Fruit fly (Drosophila melanogaster) whole organism, embryonic: ENCODE data around the gene mus101.

Experiments
- Blimp-1 ChIP-seq: fragments of 200-800 bp; sonication (Bioruptor generic); optimal IDR thresholded peaks from 3 replicates; lab custom pipeline; 2018; ENCODE audit warnings: missing biosample characterization, missing genetic modification characterization, mild to moderate bottlenecking, moderate library complexity, missing genetic modification reagents
- CG11560 ChIP-seq: fragments of 200-800 bp; sonication (Bioruptor generic); IDR thresholded peaks from 3 replicates; pipeline ENCODE4 v1.3.6; 2022; ENCODE audit warnings: missing biosample characterization, missing genetic modification characterization
- CG12299 ChIP-seq: fragments of 200-800 bp; sonication (Bioruptor generic); optimal IDR thresholded peaks from 2 replicates; lab custom pipeline; 2018; ENCODE audit warnings: missing biosample characterization, mild to moderate bottlenecking, missing genetic modification characterization
- CG12942 ChIP-seq: fragments of 200-800 bp; sonication (Bioruptor generic); optimal IDR thresholded peaks from 3 replicates; lab custom pipeline; 2016; ENCODE audit warnings: missing biosample characterization, missing genetic modification characterization
- CG13287 ChIP-seq: fragments of 200-800 bp; sonication (Bioruptor generic); IDR thresholded peaks from 2 replicates; pipeline ENCODE4 v1.3.6; 2022; ENCODE audit warnings: missing biosample characterization, missing genetic modification characterization; ENCODE audit not compliant: partially characterized antibody
- CG14667 ChIP-seq: fragments of 200-800 bp; sonication (Bioruptor generic); IDR thresholded peaks from 2 replicates; pipeline ENCODE4 v1.3.6; 2022; ENCODE audit warnings: missing biosample characterization, missing genetic modification characterization
- CG15696 ChIP-seq: fragments of 200-800 bp; sonication (Bioruptor generic); optimal IDR thresholded peaks from 2 replicates; lab custom pipeline; 2019; ENCODE audit warnings: missing biosample characterization, mild to moderate bottlenecking, missing genetic modification characterization, moderate library complexity
- CG17385 ChIP-seq: fragments of 200-800 bp; sonication (Bioruptor generic); optimal IDR thresholded peaks from 3 replicates; lab custom pipeline; 2018; ENCODE audit warnings: missing biosample characterization, mild to moderate bottlenecking, missing genetic modification characterization
- CG18619 ChIP-seq: fragments of 200-800 bp; sonication (Bioruptor generic); optimal IDR thresholded peaks from 3 replicates; lab custom pipeline; 2017; ENCODE audit warnings: missing biosample characterization, mild to moderate bottlenecking, missing genetic modification characterization
- CG32772 ChIP-seq: fragments of 200-800 bp; sonication (Bioruptor generic); IDR thresholded peaks from 2 replicates; pipeline ENCODE4 v1.3.6; 2022; ENCODE audit warnings: missing biosample characterization, missing genetic modification characterization
- CG5180 ChIP-seq: fragments of 200-800 bp; sonication (Bioruptor generic); optimal IDR thresholded peaks from 3 replicates; lab custom pipeline; 2017; ENCODE audit warnings: missing biosample characterization, missing genetic modification characterization, mild to moderate bottlenecking, moderate library complexity, missing genetic modification reagents
- CG6683 ChIP-seq: fragments of 200-800 bp; sonication (Bioruptor generic); optimal IDR thresholded peaks from 2 replicates; lab custom pipeline; 2017; ENCODE audit warnings: missing biosample characterization, mild to moderate bottlenecking, missing genetic modification characterization, missing genetic modification reagents
- CG9932 ChIP-seq: fragments of 200-800 bp; sonication (Bioruptor generic); IDR thresholded peaks from 2 replicates; pipeline ENCODE4 v1.3.6; 2022; ENCODE audit warnings: missing biosample characterization, missing genetic modification characterization
- CHES-1-like ChIP-seq: fragments of 200-800 bp; sonication (Bioruptor generic); optimal IDR thresholded peaks from 2 replicates; lab custom pipeline; 2016; ENCODE audit warnings: missing biosample characterization, missing genetic modification characterization
- Camta ChIP-seq: fragments of 200-800 bp; sonication (Bioruptor generic); optimal IDR thresholded peaks from 2 replicates; lab custom pipeline; 2016; ENCODE audit warnings: missing biosample characterization, missing genetic modification characterization
- Chrac-16 ChIP-seq: fragments of 200-800 bp; sonication (Bioruptor generic); optimal IDR thresholded peaks from 3 replicates; lab custom pipeline; 2016; ENCODE audit warnings: missing biosample characterization, missing genetic modification characterization
- Dip3 ChIP-seq: fragments of 200-800 bp; sonication (Bioruptor generic); optimal IDR thresholded peaks from 3 replicates; lab custom pipeline; 2016; ENCODE audit warnings: missing biosample characterization, missing genetic modification characterization
- Dp ChIP-seq: fragments of 200-800 bp; sonication (Bioruptor generic); optimal IDR thresholded peaks from 2 replicates; lab custom pipeline; 2018; ENCODE audit warnings: missing biosample characterization, mild to moderate bottlenecking, missing genetic modification characterization, moderate library complexity
- Dref ChIP-seq: fragments of 200-800 bp; sonication (Bioruptor generic); IDR thresholded peaks from 2 replicates; pipeline ENCODE4 v1.3.6; 2022; ENCODE audit warnings: missing biosample characterization, missing genetic modification characterization
- Lhr ChIP-seq: fragments of 200-800 bp; sonication (Bioruptor generic); optimal IDR thresholded peaks from 3 replicates; lab custom pipeline; 2017; ENCODE audit warnings: mild to moderate bottlenecking, missing biosample characterization, missing genetic modification reagents, missing genetic modification characterization
- Lim3 ChIP-seq: fragments of 200-800 bp; sonication (Bioruptor generic); IDR thresholded peaks from 2 replicates; pipeline ENCODE4 v1.3.6; 2022; ENCODE audit warnings: missing biosample characterization, missing genetic modification characterization
- MBD-R2 ChIP-seq: fragments of 200-800 bp; sonication (Bioruptor generic); IDR thresholded peaks from 2 replicates; pipeline ENCODE4 v1.3.6; 2022; ENCODE audit warnings: missing biosample characterization, missing genetic modification characterization
- MESR4 ChIP-seq: fragments of 200-800 bp; sonication (Bioruptor generic); optimal IDR thresholded peaks from 2 replicates; lab custom pipeline; 2018; ENCODE audit warnings: missing biosample characterization, mild to moderate bottlenecking, missing genetic modification characterization, moderate library complexity
- Mes4 ChIP-seq: fragments of 200-800 bp; sonication (Bioruptor generic); optimal IDR thresholded peaks from 2 replicates; lab custom pipeline; 2016; ENCODE audit warnings: missing biosample characterization, missing genetic modification characterization
- Nf-YB ChIP-seq: fragments of 200-800 bp; sonication (Bioruptor generic); optimal IDR thresholded peaks from 3 replicates; lab custom pipeline; 2019; ENCODE audit warnings: missing biosample characterization, mild to moderate bottlenecking, missing genetic modification characterization, moderate library complexity
- Sin3A ChIP-seq: fragments of >200 bp; optimal IDR thresholded peaks from 2 replicates; lab custom pipeline; 2018
- TFAM ChIP-seq: fragments of 200-800 bp; sonication (Bioruptor generic); optimal IDR thresholded peaks from 2 replicates; lab custom pipeline; 2017; ENCODE audit warnings: missing biosample characterization, missing genetic modification characterization, inconsistent platforms
- Trl ChIP-seq, 3 experiments: fragments of >200 bp in 2 of 3; fragments of 200-800 bp in 1 of 3; sonication (Bioruptor generic) in 1 of 3; optimal IDR thresholded peaks; 2 replicates in 1 of 3; 3 replicates in 2 of 3; lab custom pipeline; 2016 to 2017; ENCODE audit warnings: missing biosample characterization in 1 of 3, missing genetic modification characterization in 1 of 3
- Xbp1 ChIP-seq: fragments of 200-800 bp; sonication (Bioruptor generic); optimal IDR thresholded peaks from 3 replicates; lab custom pipeline; 2016; ENCODE audit warnings: missing biosample characterization, mild to moderate bottlenecking, missing genetic modification characterization
- ara ChIP-seq: fragments of 200-800 bp; sonication (Bioruptor generic); IDR thresholded peaks from 2 replicates; pipeline ENCODE4 v1.3.6; 2022; ENCODE audit warnings: missing biosample characterization, missing genetic modification characterization
- cas ChIP-seq: fragments of 200-800 bp; sonication (Bioruptor generic); IDR thresholded peaks from 2 replicates; pipeline ENCODE4 v1.3.6; 2022; ENCODE audit warnings: missing biosample characterization, missing genetic modification characterization
- chinmo ChIP-seq: fragments of 200-800 bp; sonication (Bioruptor generic); IDR thresholded peaks from 4 replicates; pipeline ENCODE4 v1.3.6; 2022; ENCODE audit warnings: missing biosample characterization, missing genetic modification characterization; ENCODE audit not compliant: partially characterized antibody
- dm ChIP-seq: fragments of 200-800 bp; sonication (Bioruptor generic); optimal IDR thresholded peaks from 3 replicates; lab custom pipeline; 2016; ENCODE audit warnings: missing biosample characterization, missing genetic modification characterization
- emc ChIP-seq: fragments of 200-800 bp; sonication (Bioruptor generic); optimal IDR thresholded peaks from 2 replicates; lab custom pipeline; 2016; ENCODE audit warnings: missing biosample characterization, missing genetic modification characterization
- esg ChIP-seq: fragments of 200-800 bp; sonication (Bioruptor generic); conservative IDR thresholded peaks from 2 replicates; pipeline ENCODE4 v1.3.6; 2022; ENCODE audit warnings: missing biosample characterization, missing genetic modification characterization
- fd102C ChIP-seq: fragments of 200-800 bp; sonication (Bioruptor generic); optimal IDR thresholded peaks from 2 replicates; lab custom pipeline; 2018; ENCODE audit warnings: missing biosample characterization, mild to moderate bottlenecking, missing genetic modification characterization, moderate library complexity
- fru ChIP-seq: fragments of >200 bp; optimal IDR thresholded peaks from 2 replicates; lab custom pipeline; 2017
- hkb ChIP-seq, 2 experiments: fragments of 200-800 bp in 1 of 2; fragments of >200 bp in 1 of 2; sonication (Bioruptor generic) in 1 of 2; IDR thresholded peaks in 1 of 2; optimal IDR thresholded peaks in 1 of 2; 2 replicates each; pipeline versions ENCODE4 v1.3.6 to Lab custom; 2017 to 2022; ENCODE audit warnings: missing biosample characterization in 1 of 2, missing genetic modification characterization in 1 of 2
- knrl ChIP-seq: fragments of 200-800 bp; sonication (Bioruptor generic); IDR thresholded peaks from 3 replicates; pipeline ENCODE4 v1.3.6; 2022; ENCODE audit warnings: missing biosample characterization, missing genetic modification characterization; ENCODE audit not compliant: partially characterized antibody
- lbe ChIP-seq: fragments of 200-800 bp; sonication (Bioruptor generic); optimal IDR thresholded peaks from 2 replicates; lab custom pipeline; 2016; ENCODE audit warnings: missing biosample characterization, mild to moderate bottlenecking, missing genetic modification characterization
- onecut ChIP-seq: fragments of 200-800 bp; sonication (Bioruptor generic); IDR thresholded peaks from 2 replicates; pipeline ENCODE4 v1.3.6; 2022; ENCODE audit warnings: missing biosample characterization, missing genetic modification characterization
- pho ChIP-seq: fragments of 200-800 bp; sonication (Bioruptor generic); optimal IDR thresholded peaks from 2 replicates; lab custom pipeline; 2016; ENCODE audit warnings: missing biosample characterization, missing genetic modification characterization
- ro ChIP-seq: fragments of 200-800 bp; sonication (Bioruptor generic); IDR thresholded peaks from 2 replicates; pipeline ENCODE4 v1.3.6; 2022; ENCODE audit warnings: missing biosample characterization, missing genetic modification characterization
- sc ChIP-seq, 3 experiments: fragments of >200 bp in 2 of 3; fragments of 200-800 bp in 1 of 3; sonication (Bioruptor generic) in 1 of 3; optimal IDR thresholded peaks; 2 replicates in 2 of 3; 3 replicates in 1 of 3; lab custom pipeline; 2017; ENCODE audit warnings: mild to moderate bottlenecking in 1 of 3, missing biosample characterization in 1 of 3, missing genetic modification characterization in 1 of 3, missing genetic modification reagents in 1 of 3
- scrt ChIP-seq: fragments of 200-800 bp; sonication (Bioruptor generic); optimal IDR thresholded peaks from 2 replicates; lab custom pipeline; 2018; ENCODE audit warnings: missing biosample characterization, mild to moderate bottlenecking, missing genetic modification characterization, moderate library complexity
- slbo ChIP-seq: fragments of 200-800 bp; sonication (Bioruptor generic); IDR thresholded peaks from 2 replicates; pipeline ENCODE4 v1.3.6; 2022; ENCODE audit warnings: missing biosample characterization, missing genetic modification characterization
- stwl ChIP-seq: fragments of 200-800 bp; sonication (Bioruptor generic); optimal IDR thresholded peaks from 3 replicates; lab custom pipeline; 2018; ENCODE audit warnings: missing biosample characterization, mild to moderate bottlenecking, missing genetic modification characterization, moderate library complexity
- tx ChIP-seq: fragments of 200-800 bp; sonication (Bioruptor generic); optimal IDR thresholded peaks from 2 replicates; lab custom pipeline; 2016; ENCODE audit warnings: missing biosample characterization, missing genetic modification characterization
- wek ChIP-seq: fragments of 200-800 bp; sonication (Bioruptor generic); optimal IDR thresholded peaks from 3 replicates; lab custom pipeline; 2018; ENCODE audit warnings: missing biosample characterization, mild to moderate bottlenecking, missing genetic modification characterization, moderate library complexity
- zen2 ChIP-seq: fragments of 200-800 bp; sonication (Bioruptor generic); IDR thresholded peaks from 3 replicates; pipeline ENCODE4 v1.3.6; 2022; ENCODE audit warnings: missing biosample characterization, missing genetic modification characterization; ENCODE audit not compliant: partially characterized antibody

mus101 gene

dm6 chrX:13736174-13736482, 14.1 kb downstream of the mus101 start, which contains the start of gene g (continued):
- TF ChIP-seq sc (optimal IDR thresholded peaks at IDR 0.05; lab: Kevin White, UChicago) (no peak), sc (GFP tag; optimal IDR thresholded peaks at IDR 0.05; lab: Kevin White, UChicago) (no peak), ara (GFP tag; lab: Robert Waterston, UW) (no peak), stwl (tag; lab: Kevin White, UChicago) (peak; percentile 55), CG6683 (no peak), Sin3A (lab: Kevin White, UChicago) (peak; percentile 69), Dp (GFP tag; lab: Kevin White, UChicago) (peak; percentile 64), CG11560 (peak; percentile 94), CG32772 (GFP tag; lab: Robert Waterston, UW) (peak; percentile 17; the same call in 1 of the 2 replicates), CHES-1-like (peak; percentile 46), wek (GFP tag; lab: Kevin White, UChicago) (no peak), CG12299 (tag; lab: Kevin White, UChicago) (no peak), Lim3 (GFP tag; lab: Robert Waterston, UW) (no peak), CG9932 (GFP tag; lab: Robert Waterston, UW) (peak; percentile 42; the same call in 1 of the 2 replicates), zen2 (GFP tag; lab: Robert Waterston, UW) (peak; percentile 52; the same call in 1 of the 3 replicates), Chrac-16 (GFP tag; lab: Kevin White, UChicago) (no peak), CG12942 (GFP tag; lab: Kevin White, UChicago) (no peak), onecut (GFP tag; lab: Robert Waterston, UW) (no peak), knrl (GFP tag; lab: Robert Waterston, UW) (peak; percentile 85), cas (GFP tag; lab: Robert Waterston, UW) (no peak), fd102C (GFP tag; lab: Kevin White, UChicago) (no peak), emc (GFP tag; lab: Kevin White, UChicago) (no peak), lbe (GFP tag; lab: Kevin White, UChicago) (peak; percentile 4), ro (GFP tag; lab: Robert Waterston, UW) (no peak), esg (GFP tag; lab: Robert Waterston, UW) (no peak), Camta (GFP tag; lab: Kevin White, UChicago) (no peak), CG17385 (GFP tag; lab: Kevin White, UChicago) (no peak), Trl (optimal IDR thresholded peaks at IDR 0.05; lab: Kevin White, UChicago) (no peak), Trl (GFP tag; optimal IDR thresholded peaks at IDR 0.05; lab: Kevin White, UChicago) (no peak), CG15696 (tag; lab: Kevin White, UChicago) (no peak), Dref (peak; percentile 92), slbo (GFP tag; lab: Robert Waterston, UW) (peak; percentile 22; the same call in 1 of the 2 replicates), Xbp1 (GFP tag; lab: Kevin White, UChicago) (no peak), MESR4 (GFP tag; lab: Kevin White, UChicago) (no peak), chinmo (GFP tag; lab: Robert Waterston, UW) (peak; percentile 85; the same call in 3 of the 4 replicates), CG18619 (GFP tag; lab: Kevin White, UChicago) (no peak), Lhr (peak; percentile 40), hkb (optimal IDR thresholded peaks at IDR 0.05; lab: Kevin White, UChicago) (no peak), hkb (GFP tag; IDR thresholded peaks at IDR 0.05; lab: Robert Waterston, UW) (0 out of 2 replicates have a peak, but pooled peaks have one; percentile 1), MBD-R2 (GFP tag; lab: Robert Waterston, UW) (peak; percentile 68), CG13287 (GFP tag; lab: Robert Waterston, UW) (peak; percentile 86), Blimp-1 (no peak), dm (peak; percentile 37), pho (GFP tag; lab: Kevin White, UChicago) (no peak), Mes4 (GFP tag; lab: Kevin White, UChicago) (no peak), CG5180 (GFP tag; lab: Kevin White, UChicago) (no peak), fru (lab: Kevin White, UChicago) (no peak), tx (GFP tag; lab: Kevin White, UChicago) (no peak), scrt (GFP tag; lab: Kevin White, UChicago) (no peak), TFAM (no peak), Dip3 (GFP tag; lab: Kevin White, UChicago) (no peak), Nf-YB (GFP tag; lab: Kevin White, UChicago) (no peak), CG14667 (GFP tag; lab: Robert Waterston, UW) (no peak)
